Worm (Caenorhabditis elegans) whole organism, L3 larva: ENCODE results near the gene egl-4.

Experiments used
- R02D3.7 ChIP-seq: fragments of 150-350 bp; optimal IDR thresholded peaks from 2 replicates; lab custom pipeline; 2014; ENCODE audit warnings: missing biosample characterization, missing genetic modification characterization
- aly-2 ChIP-seq: fragments of 150-350 bp; optimal IDR thresholded peaks from 2 replicates; lab custom pipeline; 2014; ENCODE audit warnings: missing biosample characterization, missing genetic modification characterization
- ama-1 ChIP-seq: fragments of 150-350 bp; optimal IDR thresholded peaks from 2 replicates; lab custom pipeline; 2018
- ceh-28 ChIP-seq: fragments of 150-350 bp; optimal IDR thresholded peaks from 2 replicates; lab custom pipeline; 2014; ENCODE audit warnings: missing biosample characterization, missing genetic modification reagents, missing genetic modification characterization
- ceh-82 ChIP-seq: fragments of 150-350 bp; optimal IDR thresholded peaks from 2 replicates; lab custom pipeline; 2014; ENCODE audit warnings: missing biosample characterization, missing genetic modification characterization
- elt-1 ChIP-seq: fragments of 150-350 bp; optimal IDR thresholded peaks from 2 replicates; lab custom pipeline; 2014; ENCODE audit warnings: missing biosample characterization, missing genetic modification characterization
- elt-2 ChIP-seq: sonication (generic microtip); optimal IDR thresholded peaks from 2 replicates; lab custom pipeline; 2016; ENCODE audit warnings: missing genetic modification reagents, mild to moderate bottlenecking, missing genetic modification characterization, missing compliant biosample characterization
- elt-3 ChIP-seq, 3 experiments: fragments of 150-350 bp in 1 of 3; sonication (generic microtip) in 2 of 3; optimal IDR thresholded peaks; 2 replicates in 2 of 3; 4 replicates in 1 of 3; lab custom pipeline; 2014 to 2017; ENCODE audit warnings: missing biosample characterization in 3 of 3, missing genetic modification characterization in 3 of 3
- eor-1 ChIP-seq, 2 experiments: fragments of 150-350 bp; optimal IDR thresholded peaks; 2 replicates each; lab custom pipeline; 2014 to 2018; ENCODE audit warnings: missing biosample characterization in 2 of 2, missing genetic modification characterization in 2 of 2
- fkh-10 ChIP-seq: sonication (generic microtip); optimal IDR thresholded peaks from 2 replicates; lab custom pipeline; 2017; ENCODE audit warnings: missing biosample characterization, missing genetic modification reagents, missing genetic modification characterization
- fkh-2 ChIP-seq: fragments of 150-350 bp; optimal IDR thresholded peaks from 2 replicates; lab custom pipeline; 2014; ENCODE audit warnings: missing biosample characterization, missing genetic modification reagents, missing genetic modification characterization
- fos-1 ChIP-seq: fragments of 150-350 bp; optimal IDR thresholded peaks from 2 replicates; lab custom pipeline; 2014; ENCODE audit warnings: missing biosample characterization, missing genetic modification characterization
- hmg-11 ChIP-seq: sonication (generic microtip); optimal IDR thresholded peaks from 2 replicates; lab custom pipeline; 2016; ENCODE audit warnings: missing genetic modification characterization, missing compliant biosample characterization
- jun-1 ChIP-seq: fragments of 150-350 bp; optimal IDR thresholded peaks from 2 replicates; lab custom pipeline; 2014; ENCODE audit warnings: missing biosample characterization, missing genetic modification reagents, missing genetic modification characterization
- lin-15B ChIP-seq: fragments of 150-350 bp; optimal IDR thresholded peaks from 2 replicates; lab custom pipeline; 2014; ENCODE audit warnings: missing biosample characterization, missing genetic modification characterization
- lin-39 ChIP-seq: fragments of 150-350 bp; optimal IDR thresholded peaks from 2 replicates; lab custom pipeline; 2018; ENCODE audit warnings: missing biosample characterization, missing genetic modification reagents, missing genetic modification characterization
- lsy-12 ChIP-seq: sonication (generic microtip); optimal IDR thresholded peaks from 2 replicates; lab custom pipeline; 2016; ENCODE audit warnings: mild to moderate bottlenecking, missing genetic modification characterization, missing compliant biosample characterization
- nfya-1 ChIP-seq: sonication (generic microtip); optimal IDR thresholded peaks from 2 replicates; lab custom pipeline; 2017; ENCODE audit warnings: missing genetic modification characterization, mild to moderate bottlenecking, missing compliant biosample characterization, antibody characterized with exemption, moderate library complexity; ENCODE audit not compliant: insufficient read depth
- nhr-23 ChIP-seq: fragments of 150-350 bp; optimal IDR thresholded peaks from 2 replicates; lab custom pipeline; 2014; ENCODE audit warnings: missing biosample characterization, missing genetic modification reagents, missing genetic modification characterization
- nhr-237 ChIP-seq: fragments of 150-350 bp; optimal IDR thresholded peaks from 2 replicates; lab custom pipeline; 2014; ENCODE audit warnings: missing biosample characterization, missing genetic modification characterization
- nhr-43 ChIP-seq: sonication (generic microtip); optimal IDR thresholded peaks from 2 replicates; lab custom pipeline; 2016; ENCODE audit warnings: mild to moderate bottlenecking, missing genetic modification characterization, missing compliant biosample characterization; ENCODE audit not compliant: poor library complexity, severe bottlenecking
- nhr-67 ChIP-seq: fragments of 150-350 bp; optimal IDR thresholded peaks from 2 replicates; lab custom pipeline; 2014; ENCODE audit warnings: missing biosample characterization, missing genetic modification characterization
- nhr-76 ChIP-seq: fragments of 150-350 bp; sonication (generic microtip); optimal IDR thresholded peaks from 5 replicates; lab custom pipeline; 2014; ENCODE audit warnings: missing biosample characterization, missing genetic modification characterization
- nhr-77 ChIP-seq: fragments of 150-350 bp; optimal IDR thresholded peaks from 2 replicates; lab custom pipeline; 2014; ENCODE audit warnings: missing biosample characterization, missing genetic modification characterization
- pha-4 ChIP-seq: fragments of 150-350 bp; optimal IDR thresholded peaks from 2 replicates; lab custom pipeline; 2014; ENCODE audit warnings: missing biosample characterization, missing genetic modification reagents, missing genetic modification characterization
- pqm-1 ChIP-seq: fragments of 150-350 bp; optimal IDR thresholded peaks from 2 replicates; lab custom pipeline; 2017; ENCODE audit warnings: missing biosample characterization, missing genetic modification characterization, inconsistent platforms
- skn-1 ChIP-seq: fragments of 150-350 bp; optimal IDR thresholded peaks from 2 replicates; lab custom pipeline; 2014; ENCODE audit warnings: missing biosample characterization, missing genetic modification characterization
- tbx-2 ChIP-seq: sonication (generic microtip); optimal IDR thresholded peaks from 2 replicates; lab custom pipeline; 2016; ENCODE audit warnings: mild to moderate bottlenecking, missing genetic modification characterization, missing compliant biosample characterization
- unc-39 ChIP-seq: sonication (generic microtip); optimal IDR thresholded peaks from 4 replicates; lab custom pipeline; 2017; ENCODE audit warnings: missing biosample characterization, missing genetic modification characterization
- ztf-11 ChIP-seq: fragments of 150-350 bp; optimal IDR thresholded peaks from 2 replicates; lab custom pipeline; 2014; ENCODE audit warnings: missing biosample characterization, missing genetic modification characterization
- ztf-4 ChIP-seq: fragments of 150-350 bp; optimal IDR thresholded peaks from 2 replicates; lab custom pipeline; 2014; ENCODE audit warnings: missing biosample characterization, missing genetic modification characterization

Gene egl-4

ce11 chrIV:1847912-1848311 lies at the start of gene egl-4:
Gene egl-4 (plus strand): TSS chrIV:1848071.
- no peak for TF ChIP-seq nhr-67 (tag; lab: Kevin White, UChicago)
- TF ChIP-seq R02D3.7 (tag; lab: Kevin White, UChicago) = no peak
- no peak for TF ChIP-seq nhr-23 (tag; lab: Kevin White, UChicago)
- TF ChIP-seq, all 47 proteins: peak for 0

- no peak for TF ChIP-seq fkh-10 (GFP tag; lab: Kevin White, UChicago)
- no peak for TF ChIP-seq R02D3.7 (tag; lab: Kevin White, UChicago)
- TF ChIP-seq elt-3 (tag; optimal IDR thresholded peaks at IDR 0.05; lab: Kevin White, UChicago) = no peak
- no peak for TF ChIP-seq skn-1 (tag; lab: Kevin White, UChicago)
- TF ChIP-seq elt-2 (tag; lab: Kevin White, UChicago) = no peak
- no peak for TF ChIP-seq ceh-28 (tag; lab: Kevin White, UChicago)
- TF ChIP-seq tbx-2 = no peak
- no peak for TF ChIP-seq fkh-2 (tag; lab: Kevin White, UChicago)
- no peak for TF ChIP-seq aly-2
- TF ChIP-seq pqm-1 (tag; lab: Kevin White, UChicago) = no peak
- no peak for TF ChIP-seq elt-1 (tag; lab: Kevin White, UChicago)
- no peak for TF ChIP-seq nhr-43 (tag; lab: Kevin White, UChicago)
- TF ChIP-seq nhr-237 (tag; lab: Kevin White, UChicago) = no peak
- TF ChIP-seq nhr-76 (tag; lab: Kevin White, UChicago) = no peak
Measured at ce11 chrIV:1803882-1804281, 44.0 kb upstream of the egl-4 start, which contains the start of gene Y38C1BA.1. Gene Y38C1BA.1 (minus strand): TSS chrIV:1803982.

- TF ChIP-seq nfya-1 (tag; lab: Kevin White, UChicago) = peak; percentile 47
- peak; percentile 83 for TF ChIP-seq hmg-11 (tag; lab: Kevin White, UChicago)
- TF ChIP-seq pha-4 (tag; lab: Kevin White, UChicago) = peak; percentile 57
- TF ChIP-seq ztf-11 = no peak
- TF ChIP-seq tbx-2 = no peak
- peak; percentile 52 for TF ChIP-seq lin-39 (tag; lab: Kevin White, UChicago)
Measured at ce11 chrIV:1804613-1805012, 43.3 kb upstream of the egl-4 start.

ce11 chrIV:1813869-1814268 lies 34.0 kb upstream of the egl-4 start:
- TF ChIP-seq nhr-67 (tag; lab: Kevin White, UChicago) (no peak), jun-1 (no peak), lin-15B (tag; lab: Kevin White, UChicago) (no peak), unc-39 (tag; lab: Kevin White, UChicago) (no peak), fkh-10 (GFP tag; lab: Kevin White, UChicago) (no peak), lin-39 (tag; lab: Kevin White, UChicago) (no peak), aly-2 (no peak), tbx-2 (no peak), ama-1 (lab: Kevin White, UChicago) (no peak), ceh-82 (tag; lab: Kevin White, UChicago) (no peak), ceh-28 (tag; lab: Kevin White, UChicago) (no peak), lsy-12 (no peak), eor-1 (tag; optimal IDR thresholded peaks at IDR 0.05; lab: Kevin White, UChicago) (no peak), elt-1 (tag; lab: Kevin White, UChicago) (no peak), pha-4 (tag; lab: Kevin White, UChicago) (no peak), fos-1 (tag; lab: Kevin White, UChicago) (no peak)
- TF ChIP-seq, all 47 proteins: peak for 0

- TF ChIP-seq nfya-1 (tag; lab: Kevin White, UChicago) (peak; percentile 30), nhr-77 (tag; lab: Kevin White, UChicago) (no peak), ztf-4 (no peak), hmg-11 (tag; lab: Kevin White, UChicago) (peak; percentile 37)
- TF ChIP-seq, all 47 proteins: peak for 2
Measured at ce11 chrIV:1814764-1815518, 32.9 kb upstream of the egl-4 start, which contains the start of gene snn-1. Gene snn-1 (minus strand): TSS chrIV:1815118.
